Fruit fly (Drosophila melanogaster) whole organism, embryonic: ENCODE data around the gene Argk1.

Experiments
- Atf6 ChIP-seq: fragments of 200-800 bp; sonication (Bioruptor generic); IDR thresholded peaks from 2 replicates; pipeline ENCODE4 v1.3.6; 2022; ENCODE audit warnings: missing biosample characterization, missing genetic modification characterization
- Awh ChIP-seq: fragments of 200-800 bp; sonication (Bioruptor generic); IDR thresholded peaks from 2 replicates; pipeline ENCODE4, ENCODE4 v1.3.6; 2022; ENCODE audit warnings: missing biosample characterization, missing genetic modification characterization
- B-H1 ChIP-seq: fragments of 200-800 bp; sonication (Bioruptor generic); IDR thresholded peaks from 3 replicates; pipeline ENCODE4 v1.3.6; 2022; ENCODE audit warnings: missing biosample characterization, missing genetic modification characterization
- CG10431 ChIP-seq: fragments of 200-800 bp; sonication (Bioruptor generic); optimal IDR thresholded peaks from 3 replicates; lab custom pipeline; 2018; ENCODE audit warnings: missing biosample characterization, mild to moderate bottlenecking, missing genetic modification characterization
- CG10543 ChIP-seq: fragments of 200-800 bp; sonication (Bioruptor generic); optimal IDR thresholded peaks from 3 replicates; lab custom pipeline; 2017; ENCODE audit warnings: missing biosample characterization, mild to moderate bottlenecking, missing genetic modification characterization, moderate library complexity
- CG10979 ChIP-seq: fragments of 200-800 bp; sonication (Bioruptor generic); optimal IDR thresholded peaks from 2 replicates; lab custom pipeline; 2018; ENCODE audit warnings: missing biosample characterization, mild to moderate bottlenecking, missing genetic modification characterization, moderate library complexity
- CG11504 ChIP-seq: fragments of 200-800 bp; sonication (Bioruptor generic); optimal IDR thresholded peaks from 3 replicates; lab custom pipeline; 2019; ENCODE audit warnings: missing biosample characterization, mild to moderate bottlenecking, missing genetic modification characterization, moderate library complexity
- CG12236 ChIP-seq: fragments of 200-800 bp; sonication (Bioruptor generic); optimal IDR thresholded peaks from 2 replicates; lab custom pipeline; 2016; ENCODE audit warnings: missing biosample characterization, missing genetic modification characterization
- CG12769 ChIP-seq: fragments of 200-800 bp; sonication (Bioruptor generic); optimal IDR thresholded peaks from 2 replicates; lab custom pipeline; 2019; ENCODE audit warnings: missing biosample characterization, mild to moderate bottlenecking, missing genetic modification characterization, moderate library complexity
- CG13894 ChIP-seq: fragments of 200-800 bp; sonication (Bioruptor generic); optimal IDR thresholded peaks from 3 replicates; lab custom pipeline; 2018; ENCODE audit warnings: missing biosample characterization, mild to moderate bottlenecking, missing genetic modification characterization, moderate library complexity
- CG14441 ChIP-seq: fragments of 200-800 bp; sonication (Bioruptor generic); IDR thresholded peaks from 2 replicates; pipeline ENCODE4 v1.3.6; 2022; ENCODE audit warnings: missing biosample characterization, missing genetic modification characterization
- CG14710 ChIP-seq: fragments of 200-800 bp; sonication (Bioruptor generic); optimal IDR thresholded peaks from 3 replicates; lab custom pipeline; 2019; ENCODE audit warnings: missing biosample characterization, mild to moderate bottlenecking, missing genetic modification characterization, moderate library complexity
- CG15011 ChIP-seq: fragments of 200-800 bp; sonication (Bioruptor generic); optimal IDR thresholded peaks from 3 replicates; lab custom pipeline; 2018; ENCODE audit warnings: missing biosample characterization, mild to moderate bottlenecking, missing genetic modification characterization
- CG16779 ChIP-seq: fragments of 200-800 bp; sonication (Bioruptor generic); IDR thresholded peaks from 2 replicates; pipeline ENCODE4 v1.3.6; 2022; ENCODE audit warnings: missing biosample characterization, missing genetic modification characterization
- CG2129 ChIP-seq: fragments of 200-800 bp; sonication (Bioruptor generic); IDR thresholded peaks from 2 replicates; pipeline ENCODE4 v1.3.6; 2022; ENCODE audit warnings: missing biosample characterization, missing genetic modification characterization; ENCODE audit not compliant: partially characterized antibody
- CG30403 ChIP-seq: fragments of 200-800 bp; sonication (Bioruptor generic); optimal IDR thresholded peaks from 3 replicates; lab custom pipeline; 2016; ENCODE audit warnings: missing biosample characterization, missing genetic modification characterization
- CG30431 ChIP-seq: fragments of 200-800 bp; sonication (Bioruptor generic); optimal IDR thresholded peaks from 2 replicates; lab custom pipeline; 2017; ENCODE audit warnings: missing biosample characterization, missing genetic modification characterization
- CG8924 ChIP-seq: fragments of 200-800 bp; optimal IDR thresholded peaks from 3 replicates; lab custom pipeline; 2019; ENCODE audit warnings: missing biosample characterization, mild to moderate bottlenecking, missing genetic modification characterization, moderate library complexity
- D19A ChIP-seq: fragments of 200-800 bp; optimal IDR thresholded peaks from 3 replicates; lab custom pipeline; 2019; ENCODE audit warnings: missing biosample characterization, mild to moderate bottlenecking, missing genetic modification characterization, moderate library complexity
- Dip3 ChIP-seq: fragments of 200-800 bp; sonication (Bioruptor generic); optimal IDR thresholded peaks from 3 replicates; lab custom pipeline; 2016; ENCODE audit warnings: missing biosample characterization, missing genetic modification characterization
- E2f2 ChIP-seq: fragments of 200-800 bp; sonication (Bioruptor generic); IDR thresholded peaks from 2 replicates; pipeline ENCODE4 v1.3.6; 2022; ENCODE audit warnings: missing biosample characterization, missing genetic modification characterization
- NC2α ChIP-seq: fragments of 200-800 bp; sonication (Bioruptor generic); optimal IDR thresholded peaks from 2 replicates; lab custom pipeline; 2016; ENCODE audit warnings: missing biosample characterization, missing genetic modification characterization
- abd-A ChIP-seq: fragments of 200-800 bp; sonication (Bioruptor generic); optimal IDR thresholded peaks from 3 replicates; lab custom pipeline; 2019; ENCODE audit warnings: missing biosample characterization, mild to moderate bottlenecking, missing genetic modification characterization, moderate library complexity
- az2 ChIP-seq: fragments of 200-800 bp; sonication (Bioruptor generic); optimal IDR thresholded peaks from 3 replicates; lab custom pipeline; 2016; ENCODE audit warnings: missing biosample characterization, missing genetic modification characterization
- chinmo ChIP-seq: fragments of 200-800 bp; sonication (Bioruptor generic); IDR thresholded peaks from 4 replicates; pipeline ENCODE4 v1.3.6; 2022; ENCODE audit warnings: missing biosample characterization, missing genetic modification characterization; ENCODE audit not compliant: partially characterized antibody
- dmrt99B ChIP-seq: fragments of 200-800 bp; sonication (Bioruptor generic); optimal IDR thresholded peaks from 2 replicates; lab custom pipeline; 2018; ENCODE audit warnings: missing biosample characterization, mild to moderate bottlenecking, missing genetic modification characterization, moderate library complexity
- fu2 ChIP-seq: fragments of 200-800 bp; sonication (Bioruptor generic); optimal IDR thresholded peaks from 2 replicates; lab custom pipeline; 2016; ENCODE audit warnings: missing biosample characterization, missing genetic modification characterization
- gem ChIP-seq: fragments of 200-800 bp; sonication (Bioruptor generic); optimal IDR thresholded peaks from 2 replicates; lab custom pipeline; 2019; ENCODE audit warnings: missing biosample characterization, mild to moderate bottlenecking, missing genetic modification characterization, moderate library complexity
- pb ChIP-seq: fragments of 200-800 bp; sonication (Bioruptor generic); optimal IDR thresholded peaks from 3 replicates; lab custom pipeline; 2016; ENCODE audit warnings: missing biosample characterization, missing genetic modification characterization
- sd ChIP-seq: fragments of 200-800 bp; sonication (Bioruptor generic); optimal IDR thresholded peaks from 3 replicates; lab custom pipeline; 2018; ENCODE audit warnings: missing biosample characterization, mild to moderate bottlenecking, missing genetic modification characterization, moderate library complexity
- sens ChIP-seq: fragments of 200-800 bp; sonication (Bioruptor generic); peaks from one replicate; lab custom pipeline; 2016; ENCODE audit warnings: missing biosample characterization, missing genetic modification characterization
- sima ChIP-seq: fragments of 200-800 bp; sonication (Bioruptor generic); optimal IDR thresholded peaks from 2 replicates; lab custom pipeline; 2016; ENCODE audit warnings: missing biosample characterization, missing genetic modification characterization
- slou ChIP-seq: fragments of 200-800 bp; sonication (Bioruptor generic); optimal IDR thresholded peaks from 3 replicates; lab custom pipeline; 2016; ENCODE audit warnings: missing biosample characterization, missing genetic modification characterization
- slp2 ChIP-seq: fragments of 200-800 bp; sonication (Bioruptor generic); optimal IDR thresholded peaks from 2 replicates; lab custom pipeline; 2016; ENCODE audit warnings: missing biosample characterization, missing genetic modification characterization
- tna ChIP-seq: fragments of 200-800 bp; sonication (Bioruptor generic); IDR thresholded peaks from 2 replicates; pipeline ENCODE4 v1.3.6; 2022; ENCODE audit warnings: missing biosample characterization, missing genetic modification characterization; ENCODE audit not compliant: partially characterized antibody
- twi ChIP-seq: fragments of 200-800 bp; optimal IDR thresholded peaks from 2 replicates; lab custom pipeline; 2019; ENCODE audit warnings: missing biosample characterization, mild to moderate bottlenecking, missing genetic modification characterization, moderate library complexity
- vvl ChIP-seq: fragments of 200-800 bp; sonication (Bioruptor generic); IDR thresholded peaks from 2 replicates; pipeline ENCODE4 v1.3.6; 2022; ENCODE audit warnings: missing biosample characterization, missing genetic modification characterization
- z ChIP-seq: fragments of 200-800 bp; sonication (Bioruptor generic); IDR thresholded peaks from 3 replicates; pipeline ENCODE4 v1.3.6; 2022; ENCODE audit warnings: missing biosample characterization, missing genetic modification characterization

Argk1 gene

dm6 chr3L:9028057-9028456 is 37.8 kb downstream of the Argk1 start (continued):
- no peak for TF ChIP-seq CG14441 (GFP tag; lab: Robert Waterston, UW)
- TF ChIP-seq E2f2 (GFP tag; lab: Robert Waterston, UW): peak; percentile 34; the same call in 1 of the 2 replicates
- peak; percentile 19 for TF ChIP-seq slp2
- TF ChIP-seq twi (tag; lab: Kevin White, UChicago): peak; percentile 46
- TF ChIP-seq CG14710 (tag; lab: Kevin White, UChicago): peak; percentile 58
- TF ChIP-seq, all 482 proteins: peak for 147

- TF ChIP-seq sima: no peak
- peak; percentile 97 for TF ChIP-seq CG13894 (tag; lab: Kevin White, UChicago)
- peak; percentile 2 for TF ChIP-seq CG12769 (tag; lab: Kevin White, UChicago)
- TF ChIP-seq CG10543 (GFP tag; lab: Kevin White, UChicago): peak; percentile 28
- TF ChIP-seq z (GFP tag; lab: Robert Waterston, UW): 0 out of 3 replicates have a peak, but pooled peaks have one; percentile 31
- TF ChIP-seq NC2α: no peak
- TF ChIP-seq CG30431 (GFP tag; lab: Kevin White, UChicago): no peak
- peak; percentile 46 for TF ChIP-seq abd-A
- TF ChIP-seq az2 (GFP tag; lab: Kevin White, UChicago): no peak
- TF ChIP-seq vvl: peak; percentile 84
- peak; percentile 69 for TF ChIP-seq Awh (GFP tag; lab: Robert Waterston, UW)
- TF ChIP-seq sd (tag; lab: Kevin White, UChicago): peak; percentile 70
- 0 out of 4 replicates have a peak, but pooled peaks have one; percentile 37 for TF ChIP-seq chinmo
- TF ChIP-seq, all 482 proteins: peak for 9
Measured at dm6 chr3L:9027122-9027696, 38.6 kb downstream of the Argk1 start.

dm6 chr3L:9026568-9026967 is 39.3 kb downstream of the Argk1 start:
- no peak for TF ChIP-seq CG30403
- no peak for TF ChIP-seq B-H1
- TF ChIP-seq Atf6: no peak
- TF ChIP-seq sens (GFP tag; lab: Kevin White, UChicago): peak; percentile 41
- TF ChIP-seq CG11504 (tag; lab: Kevin White, UChicago): no peak
- TF ChIP-seq D19A: peak; percentile 92
- peak; percentile 2 for TF ChIP-seq dmrt99B (tag; lab: Kevin White, UChicago)
- TF ChIP-seq gem: peak; percentile 15
- TF ChIP-seq CG16779 (GFP tag; lab: Robert Waterston, UW): no peak
- no peak for TF ChIP-seq pb (GFP tag; lab: Kevin White, UChicago)
- TF ChIP-seq Dip3 (GFP tag; lab: Kevin White, UChicago): no peak
- no peak for TF ChIP-seq CG15011
- TF ChIP-seq CG10431 (GFP tag; lab: Kevin White, UChicago): no peak
- no peak for TF ChIP-seq fu2
- no peak for TF ChIP-seq CG10979
- no peak for TF ChIP-seq CG8924 (tag; lab: Kevin White, UChicago)
- TF ChIP-seq sd (tag; lab: Kevin White, UChicago): no peak
- TF ChIP-seq CG12236 (GFP tag; lab: Kevin White, UChicago): no peak
- TF ChIP-seq CG2129: no peak
- no peak for TF ChIP-seq tna (GFP tag; lab: Robert Waterston, UW)
- TF ChIP-seq slou (GFP tag; lab: Kevin White, UChicago): no peak
- TF ChIP-seq, all 482 proteins: peak for 4
